Worm (Caenorhabditis elegans) whole organism, L3 larva: ENCODE data around the gene mrps-5.

Experiments used
- ZK546.5 ChIP-seq: sonication (generic microtip); optimal IDR thresholded peaks from 2 replicates; lab custom pipeline; 2017; ENCODE audit warnings: missing biosample characterization, missing genetic modification characterization
- ama-1 ChIP-seq: fragments of 150-350 bp; optimal IDR thresholded peaks from 2 replicates; lab custom pipeline; 2018
- daf-12 ChIP-seq: fragments of 150-350 bp; optimal IDR thresholded peaks from 2 replicates; lab custom pipeline; 2014; ENCODE audit warnings: missing biosample characterization, missing genetic modification reagents, missing genetic modification characterization
- egl-27 ChIP-seq: sonication (generic microtip); optimal IDR thresholded peaks from 4 replicates; lab custom pipeline; 2017; ENCODE audit warnings: missing biosample characterization, missing genetic modification reagents, missing genetic modification characterization
- elt-2 ChIP-seq: sonication (generic microtip); optimal IDR thresholded peaks from 2 replicates; lab custom pipeline; 2016; ENCODE audit warnings: missing genetic modification reagents, mild to moderate bottlenecking, missing genetic modification characterization, missing compliant biosample characterization
- hmg-11 ChIP-seq: sonication (generic microtip); optimal IDR thresholded peaks from 2 replicates; lab custom pipeline; 2016; ENCODE audit warnings: missing genetic modification characterization, missing compliant biosample characterization
- nfya-1 ChIP-seq: sonication (generic microtip); optimal IDR thresholded peaks from 2 replicates; lab custom pipeline; 2017; ENCODE audit warnings: missing genetic modification characterization, mild to moderate bottlenecking, missing compliant biosample characterization, antibody characterized with exemption, moderate library complexity; ENCODE audit not compliant: insufficient read depth
- nhr-11 ChIP-seq: fragments of 150-350 bp; optimal IDR thresholded peaks from 2 replicates; lab custom pipeline; 2014; ENCODE audit warnings: missing biosample characterization, missing genetic modification characterization
- nhr-237 ChIP-seq: fragments of 150-350 bp; optimal IDR thresholded peaks from 2 replicates; lab custom pipeline; 2014; ENCODE audit warnings: missing biosample characterization, missing genetic modification characterization
- pqm-1 ChIP-seq: fragments of 150-350 bp; optimal IDR thresholded peaks from 2 replicates; lab custom pipeline; 2017; ENCODE audit warnings: missing biosample characterization, missing genetic modification characterization, inconsistent platforms
- unc-62 ChIP-seq: fragments of 150-350 bp; sonication (generic microtip); optimal IDR thresholded peaks from 4 replicates; lab custom pipeline; 2014; ENCODE audit warnings: missing biosample characterization, missing genetic modification reagents, missing genetic modification characterization
- zag-1 ChIP-seq: fragments of 150-350 bp; optimal IDR thresholded peaks from 2 replicates; lab custom pipeline; 2014; ENCODE audit warnings: missing biosample characterization, missing genetic modification characterization
- ztf-11 ChIP-seq: fragments of 150-350 bp; optimal IDR thresholded peaks from 2 replicates; lab custom pipeline; 2014; ENCODE audit warnings: missing biosample characterization, missing genetic modification characterization

- TF ChIP-seq ama-1 (lab: Kevin White, UChicago) (no peak), ztf-11 (tag; lab: Kevin White, UChicago) (no peak), hmg-11 (tag; lab: Kevin White, UChicago) (peak; percentile 41), unc-62 (GFP tag; lab: Kevin White, UChicago) (no peak), egl-27 (peak; percentile 34), nhr-11 (tag; lab: Kevin White, UChicago) (no peak), pqm-1 (tag; lab: Kevin White, UChicago) (no peak), zag-1 (tag; lab: Kevin White, UChicago) (no peak), nhr-237 (tag; lab: Kevin White, UChicago) (no peak), daf-12 (no peak), elt-2 (tag; lab: Kevin White, UChicago) (peak; percentile 45), nfya-1 (tag; lab: Kevin White, UChicago) (peak; percentile 51), ZK546.5 (tag; lab: Kevin White, UChicago) (no peak)
These were observed 33.5 kb downstream of the mrps-5 start for ce11 chrV:12596795-12597194.
